Worm (Caenorhabditis elegans): ENCODE results near the gene unc-26.

Gene unc-26

ce11 chrIV:13258872-13259271, 13.4 kb downstream of the unc-26 start, which contains the start of gene JC8.16:
TSS of gene JC8.16 (plus strand) at chrIV:13259172.
- TF ChIP-seq cog-1 (tag; optimal IDR thresholded peaks at IDR 0.05) (no peak), ztf-23 (GFP tag; IDR thresholded peaks at IDR 0.05) (no peak), ref-1 (GFP tag; conservative IDR thresholded peaks at IDR 0.05) (no peak), klf-2 (GFP tag; conservative IDR thresholded peaks at IDR 0.05) (no peak), flt-1 (GFP tag; IDR thresholded peaks at IDR 0.05) (no peak), T22C8.4 (GFP tag; IDR thresholded peaks at IDR 0.05) (no peak), med-1 (GFP tag; optimal IDR thresholded peaks at IDR 0.05; ENCODE audit: insufficient read depth) (no peak), tab-1 (GFP tag; IDR thresholded peaks at IDR 0.05) (no peak)

DNA sequence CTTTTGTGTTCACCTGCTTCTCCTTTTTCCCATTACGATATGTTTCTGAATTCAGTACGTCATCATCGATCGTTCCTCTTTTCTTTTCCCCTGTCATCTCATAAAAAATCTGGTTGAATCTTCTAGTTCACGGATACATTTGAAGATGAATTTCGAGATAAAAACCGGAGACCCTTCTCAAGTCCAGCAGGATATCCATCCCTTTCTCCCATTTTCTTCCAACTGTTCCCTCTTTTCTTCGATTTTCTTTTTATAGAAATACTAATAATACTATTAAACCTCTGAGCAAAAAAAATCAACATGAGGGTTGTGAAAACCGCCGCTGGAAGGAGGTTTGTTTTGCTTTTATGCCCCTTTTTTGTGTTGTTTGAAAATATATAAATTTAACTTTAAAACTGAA, 16.4 kb downstream of the unc-26 start, which contains the start of gene bus-12:
Gene bus-12 (plus strand): TSS at position 301 of the 400 bp plus-strand sequence.
- TF ChIP-seq med-1 (GFP tag; optimal IDR thresholded peaks at IDR 0.05; ENCODE audit: insufficient read depth), result no peak
- TF ChIP-seq ztf-29 (GFP tag; IDR thresholded peaks at IDR 0.05), result no peak
- TF ChIP-seq T22C8.4 (GFP tag; IDR thresholded peaks at IDR 0.05), result no peak
- no peak for TF ChIP-seq ztf-23 (GFP tag; IDR thresholded peaks at IDR 0.05)
- TF ChIP-seq flt-1 (GFP tag; IDR thresholded peaks at IDR 0.05), result no peak
- TF ChIP-seq klf-2 (GFP tag; conservative IDR thresholded peaks at IDR 0.05), result no peak
- TF ChIP-seq ref-1 (GFP tag; conservative IDR thresholded peaks at IDR 0.05), result no peak
- TF ChIP-seq cog-1 (tag; optimal IDR thresholded peaks at IDR 0.05), result no peak
- no peak for TF ChIP-seq tab-1 (GFP tag; IDR thresholded peaks at IDR 0.05)

DNA sequence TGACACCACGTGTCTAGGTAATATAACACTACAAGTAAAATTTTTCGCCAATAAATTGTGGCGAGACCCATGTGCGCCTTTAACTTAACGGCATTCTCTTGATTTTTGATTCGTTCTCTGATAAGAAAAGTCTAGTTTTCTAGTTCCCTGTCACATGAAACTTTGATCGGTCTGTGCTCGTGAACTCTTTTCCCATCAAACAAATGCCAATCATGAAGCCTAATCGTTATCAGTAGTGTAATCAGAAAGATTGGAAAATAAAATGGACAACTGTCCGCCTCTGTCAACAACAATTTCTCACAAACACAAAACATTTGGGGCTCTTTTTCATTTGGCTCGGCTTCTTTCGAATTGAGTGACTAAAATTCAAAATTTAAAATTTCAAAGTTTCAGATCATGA, 18.5 kb downstream of the unc-26 start, which contains the start of gene ttr-45:
Gene ttr-45 (plus strand): TSS at position 385 of the 400 bp plus-strand sequence.
- TF ChIP-seq klf-2 (GFP tag; conservative IDR thresholded peaks at IDR 0.05), result no peak
- TF ChIP-seq ztf-29 (GFP tag; IDR thresholded peaks at IDR 0.05), result no peak
- TF ChIP-seq T22C8.4 (GFP tag; IDR thresholded peaks at IDR 0.05), result no peak
- no peak for TF ChIP-seq tab-1 (GFP tag; IDR thresholded peaks at IDR 0.05)
- no peak for TF ChIP-seq cog-1 (tag; optimal IDR thresholded peaks at IDR 0.05)
- TF ChIP-seq med-1 (GFP tag; optimal IDR thresholded peaks at IDR 0.05; ENCODE audit: insufficient read depth), result no peak
- TF ChIP-seq ztf-23 (GFP tag; IDR thresholded peaks at IDR 0.05), result no peak
- TF ChIP-seq flt-1 (GFP tag; IDR thresholded peaks at IDR 0.05), result no peak
- no peak for TF ChIP-seq ref-1 (GFP tag; conservative IDR thresholded peaks at IDR 0.05)

ce11 chrIV:13252211-13252610, 20.1 kb downstream of the unc-26 start, which contains the start of gene ttr-51:
TSS of gene ttr-51 (minus strand) at chrIV:13252311.
- no peak for TF ChIP-seq med-1 (GFP tag; optimal IDR thresholded peaks at IDR 0.05; ENCODE audit: insufficient read depth)
- no peak for TF ChIP-seq ref-1 (GFP tag; conservative IDR thresholded peaks at IDR 0.05)
- no peak for TF ChIP-seq klf-2 (GFP tag; conservative IDR thresholded peaks at IDR 0.05)
- TF ChIP-seq ztf-29 (GFP tag; IDR thresholded peaks at IDR 0.05), result no peak
- no peak for TF ChIP-seq T22C8.4 (GFP tag; IDR thresholded peaks at IDR 0.05)
- TF ChIP-seq ztf-23 (GFP tag; IDR thresholded peaks at IDR 0.05), result no peak
- TF ChIP-seq flt-1 (GFP tag; IDR thresholded peaks at IDR 0.05), result no peak
- no peak for TF ChIP-seq cog-1 (tag; optimal IDR thresholded peaks at IDR 0.05)
- no peak for TF ChIP-seq tab-1 (GFP tag; IDR thresholded peaks at IDR 0.05)

- TF ChIP-seq ztf-29 (GFP tag; IDR thresholded peaks at IDR 0.05) (no peak), med-1 (GFP tag; optimal IDR thresholded peaks at IDR 0.05; ENCODE audit: insufficient read depth) (no peak)
These were observed 22.1 kb downstream of the unc-26 start for ce11 chrIV:13250243-13250642.

DNA sequence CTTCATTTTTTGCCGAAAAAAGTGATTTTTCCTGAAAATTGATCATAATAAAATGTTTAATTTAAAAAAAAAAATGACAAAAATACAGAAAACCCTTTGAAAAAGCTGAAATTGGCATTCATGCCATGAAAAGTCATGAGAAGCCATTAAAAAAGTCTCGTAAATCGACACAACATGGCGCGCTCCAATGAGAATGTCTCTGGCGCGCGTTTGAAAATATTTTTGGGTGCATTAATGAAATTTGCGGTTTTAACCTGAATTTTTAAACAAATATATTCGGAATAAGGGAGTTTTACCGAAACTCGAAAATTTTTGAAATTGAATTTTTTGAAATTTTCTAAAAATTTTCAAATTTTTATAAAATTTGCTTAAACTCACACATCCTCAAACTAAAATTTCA, 24.5 kb downstream of the unc-26 start:
- no peak for TF ChIP-seq tab-1 (GFP tag; IDR thresholded peaks at IDR 0.05)
- TF ChIP-seq klf-2 (GFP tag; conservative IDR thresholded peaks at IDR 0.05), result no peak
- TF ChIP-seq ztf-29 (GFP tag; IDR thresholded peaks at IDR 0.05), result no peak
- no peak for TF ChIP-seq med-1 (GFP tag; optimal IDR thresholded peaks at IDR 0.05; ENCODE audit: insufficient read depth)
- TF ChIP-seq cog-1 (tag; optimal IDR thresholded peaks at IDR 0.05), result no peak
- TF ChIP-seq ref-1 (GFP tag; conservative IDR thresholded peaks at IDR 0.05), result no peak
- no peak for TF ChIP-seq ztf-23 (GFP tag; IDR thresholded peaks at IDR 0.05)
- TF ChIP-seq T22C8.4 (GFP tag; IDR thresholded peaks at IDR 0.05), result no peak

DNA sequence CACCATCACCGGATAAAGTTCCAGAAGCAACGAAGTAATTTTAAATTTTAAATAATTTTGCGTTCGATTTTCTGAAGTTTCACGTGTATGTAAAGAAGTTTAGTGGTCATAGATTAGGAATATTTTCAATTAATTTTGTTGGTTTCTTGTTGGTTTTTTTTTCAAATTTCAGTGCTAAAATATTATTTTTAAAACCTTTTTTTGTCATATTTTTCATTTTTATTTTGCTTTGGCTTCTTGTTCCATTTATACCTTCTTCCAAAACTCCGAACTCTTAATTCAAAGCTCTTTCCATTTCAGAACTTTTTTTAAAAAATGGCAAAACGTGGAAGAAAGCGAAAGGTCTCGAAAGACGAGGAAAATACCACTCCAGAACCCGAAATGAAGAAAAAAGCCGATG, 25.4 kb downstream of the unc-26 start, which contains the start of gene JC8.7:
Gene JC8.7 (plus strand): TSS at position 301 of the 400 bp plus-strand sequence.
- TF ChIP-seq med-1 (GFP tag; optimal IDR thresholded peaks at IDR 0.05; ENCODE audit: insufficient read depth) (no peak), ztf-23 (GFP tag; IDR thresholded peaks at IDR 0.05) (no peak), tab-1 (GFP tag; IDR thresholded peaks at IDR 0.05) (no peak), T22C8.4 (GFP tag; IDR thresholded peaks at IDR 0.05) (no peak), ref-1 (GFP tag; conservative IDR thresholded peaks at IDR 0.05) (no peak), cog-1 (tag; optimal IDR thresholded peaks at IDR 0.05) (no peak), klf-2 (GFP tag; conservative IDR thresholded peaks at IDR 0.05) (no peak), flt-1 (GFP tag; IDR thresholded peaks at IDR 0.05) (no peak), ztf-29 (GFP tag; IDR thresholded peaks at IDR 0.05) (no peak)

DNA sequence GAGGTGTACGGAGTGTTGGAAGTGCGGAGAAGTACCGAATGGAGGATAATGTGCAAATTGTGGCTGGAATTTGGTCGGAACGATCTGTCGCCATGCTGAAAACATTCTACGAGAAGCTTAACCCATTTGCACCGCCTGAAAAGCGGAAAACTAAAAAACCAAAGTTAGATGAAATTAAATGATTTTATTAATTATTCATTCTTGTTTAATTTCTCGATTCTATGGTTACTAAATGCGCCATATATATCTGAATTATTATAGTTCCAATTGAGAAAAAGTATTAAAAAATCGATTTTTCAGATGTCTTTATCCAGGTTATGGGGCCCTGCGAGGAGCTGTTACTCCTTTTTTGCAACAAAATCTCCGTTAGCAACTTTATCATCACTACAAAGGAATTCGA, 28.3 kb downstream of the unc-26 start, which contains the start of gene cox-11:
Gene cox-11 (plus strand): TSS at position 301 of the 400 bp plus-strand sequence.
- TF ChIP-seq ztf-29 (GFP tag; IDR thresholded peaks at IDR 0.05), result no peak
- no peak for TF ChIP-seq tab-1 (GFP tag; IDR thresholded peaks at IDR 0.05)
- no peak for TF ChIP-seq ref-1 (GFP tag; conservative IDR thresholded peaks at IDR 0.05)
- TF ChIP-seq klf-2 (GFP tag; conservative IDR thresholded peaks at IDR 0.05), result no peak
- TF ChIP-seq cog-1 (tag; optimal IDR thresholded peaks at IDR 0.05), result no peak
- no peak for TF ChIP-seq ztf-23 (GFP tag; IDR thresholded peaks at IDR 0.05)
- no peak for TF ChIP-seq med-1 (GFP tag; optimal IDR thresholded peaks at IDR 0.05; ENCODE audit: insufficient read depth)
- TF ChIP-seq T22C8.4 (GFP tag; IDR thresholded peaks at IDR 0.05), result no peak

DNA sequence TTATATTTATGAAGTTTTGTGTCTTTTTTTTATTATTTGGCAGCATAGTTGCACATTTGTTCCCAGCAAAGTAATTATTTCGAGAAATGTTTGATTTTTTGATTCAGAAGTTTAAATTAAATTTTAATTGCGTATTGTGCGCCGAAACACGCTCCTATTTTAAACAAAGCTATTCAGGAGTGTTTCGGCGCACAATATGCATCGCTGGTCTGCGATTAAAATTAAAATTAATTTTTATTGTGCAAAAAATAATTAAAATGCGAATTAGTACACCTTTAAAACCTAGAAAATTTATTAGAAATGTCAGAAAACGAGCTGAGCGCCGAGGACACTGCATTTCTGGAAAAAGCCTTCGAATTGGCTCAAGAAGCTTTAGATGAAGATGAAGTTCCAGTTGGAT, 28.9 kb downstream of the unc-26 start, which contains the start of gene JC8.4:
Gene JC8.4 (plus strand): TSS at position 301 of the 400 bp plus-strand sequence.
- TF ChIP-seq T22C8.4 (GFP tag; IDR thresholded peaks at IDR 0.05) (no peak), ref-1 (GFP tag; conservative IDR thresholded peaks at IDR 0.05) (no peak), cog-1 (tag; optimal IDR thresholded peaks at IDR 0.05) (no peak), flt-1 (GFP tag; IDR thresholded peaks at IDR 0.05) (no peak)

- TF ChIP-seq med-1 (GFP tag; optimal IDR thresholded peaks at IDR 0.05; ENCODE audit: insufficient read depth) (no peak), ztf-23 (GFP tag; IDR thresholded peaks at IDR 0.05) (no peak), cog-1 (tag; optimal IDR thresholded peaks at IDR 0.05) (no peak), ztf-29 (GFP tag; IDR thresholded peaks at IDR 0.05) (no peak), tab-1 (GFP tag; IDR thresholded peaks at IDR 0.05) (no peak), klf-2 (GFP tag; conservative IDR thresholded peaks at IDR 0.05) (no peak), flt-1 (GFP tag; IDR thresholded peaks at IDR 0.05) (no peak), ref-1 (GFP tag; conservative IDR thresholded peaks at IDR 0.05) (no peak), T22C8.4 (GFP tag; IDR thresholded peaks at IDR 0.05) (no peak)
These were observed 31.0 kb downstream of the unc-26 start for ce11 chrIV:13241340-13241739.

All from whole organism, midembryonic.